Fruit fly (Drosophila melanogaster): ENCODE measurements around the gene Doc3.

Gene Doc3

DNA sequence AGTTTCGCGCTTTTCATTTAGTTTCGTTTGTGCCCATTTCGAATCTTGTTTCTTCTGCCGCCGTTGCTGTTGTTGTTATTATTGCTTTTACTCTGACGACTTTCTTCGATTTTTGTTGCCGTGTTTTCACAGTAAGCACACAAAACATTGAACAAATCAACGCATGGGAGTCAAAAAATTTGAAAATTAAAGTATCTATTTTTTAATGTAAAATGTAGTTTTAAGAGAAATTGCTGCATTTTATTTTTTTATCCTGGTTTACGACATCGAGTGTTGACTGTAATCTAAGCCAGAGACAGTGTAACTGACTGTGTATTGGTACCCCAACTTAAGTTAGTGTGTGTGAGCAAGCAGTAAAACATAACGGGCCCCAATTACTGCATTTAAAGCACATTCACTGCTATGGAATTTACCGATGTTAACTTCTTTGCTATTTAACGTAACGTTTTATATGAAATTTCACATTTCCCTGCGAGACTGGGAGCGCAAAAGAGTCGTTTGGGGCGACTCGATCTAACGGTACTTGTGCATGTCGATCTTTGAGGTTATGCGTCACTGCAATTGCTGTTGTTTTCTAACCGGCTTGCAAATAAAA is 8.7 kb upstream of the Doc3 start (continued):
- TF ChIP-seq CG30431 (GFP tag; optimal IDR thresholded peaks at IDR 0.05): peak; percentile 38
- TF ChIP-seq sug (tag; optimal IDR thresholded peaks at IDR 0.05): no peak
- peak; percentile 38 for TF ChIP-seq bcd (GFP tag; optimal IDR thresholded peaks at IDR 0.05)
- TF ChIP-seq Hsf (GFP tag; optimal IDR thresholded peaks at IDR 0.05): peak; percentile 58
- TF ChIP-seq Myb (GFP tag; optimal IDR thresholded peaks at IDR 0.05): peak; percentile 0
- TF ChIP-seq Ssrp (tag; optimal IDR thresholded peaks at IDR 0.05): peak; percentile 72
- TF ChIP-seq CG4617 (GFP tag; optimal IDR thresholded peaks at IDR 0.05; ENCODE audit: borderline replicate concordance): peak; percentile 13
- no peak for TF ChIP-seq CG11723 (GFP tag; optimal IDR thresholded peaks at IDR 0.05)
- no peak for TF ChIP-seq Neu2 (GFP tag; optimal IDR thresholded peaks at IDR 0.05; ENCODE audit: borderline replicate concordance)
- no peak for TF ChIP-seq Awh (GFP tag; IDR thresholded peaks at IDR 0.05)
- peak in 1 of 2 experiments; percentile 79 for TF ChIP-seq bsh (GFP tag; optimal IDR thresholded peaks at IDR 0.05)
- TF ChIP-seq CG34376 (GFP tag; optimal IDR thresholded peaks at IDR 0.05): no peak
- TF ChIP-seq CG8290 (GFP tag; optimal IDR thresholded peaks at IDR 0.05): no peak
- TF ChIP-seq CG8290 (tag; optimal IDR thresholded peaks at IDR 0.05): no peak
- TF ChIP-seq nmo (GFP tag; optimal IDR thresholded peaks at IDR 0.05): peak; percentile 69
- TF ChIP-seq sens-2 (GFP tag; IDR thresholded peaks at IDR 0.05): no peak
- peak; percentile 13 for TF ChIP-seq HmgZ (tag; optimal IDR thresholded peaks at IDR 0.05)
- TF ChIP-seq CG14667 (GFP tag; IDR thresholded peaks at IDR 0.05): peak; percentile 61
- TF ChIP-seq dysf (GFP tag; IDR thresholded peaks at IDR 0.05): peak; percentile 54; the same call in 2 of the 3 replicates
- peak; percentile 25 for TF ChIP-seq CG12104 (GFP tag; optimal IDR thresholded peaks at IDR 0.05)
- no peak for TF ChIP-seq Dp (GFP tag; optimal IDR thresholded peaks at IDR 0.05)
- no peak for TF ChIP-seq slou (GFP tag; optimal IDR thresholded peaks at IDR 0.05)
- TF ChIP-seq CG6813 (GFP tag; optimal IDR thresholded peaks at IDR 0.05): no peak
- TF ChIP-seq maf-S (GFP tag; optimal IDR thresholded peaks at IDR 0.05): peak; percentile 10
- no peak for TF ChIP-seq org-1 (GFP tag; optimal IDR thresholded peaks at IDR 0.05)
- no peak for TF ChIP-seq her (GFP tag; optimal IDR thresholded peaks at IDR 0.05)
- no peak for TF ChIP-seq disco-r (GFP tag; optimal IDR thresholded peaks at IDR 0.05)
- peak; percentile 7 for TF ChIP-seq Mad (GFP tag; optimal IDR thresholded peaks at IDR 0.05)
- peak; percentile 51; the same call in 1 of the 2 replicates for TF ChIP-seq H2.0 (GFP tag; IDR thresholded peaks at IDR 0.05)
- TF ChIP-seq D (optimal IDR thresholded peaks at IDR 0.05): no peak
- peak; percentile 60 for TF ChIP-seq D (GFP tag; optimal IDR thresholded peaks at IDR 0.05)
- TF ChIP-seq CG7786 (GFP tag; optimal IDR thresholded peaks at IDR 0.05): peak; percentile 32
- TF ChIP-seq CG17361 (GFP tag; IDR thresholded peaks at IDR 0.05): peak; percentile 65
- no peak for TF ChIP-seq amos (GFP tag; IDR thresholded peaks at IDR 0.05; ENCODE audit: partially characterized antibody)
- TF ChIP-seq CG2678 (tag; optimal IDR thresholded peaks at IDR 0.05): no peak
- peak; percentile 93 for TF ChIP-seq Med (GFP tag)
- no peak for TF ChIP-seq CG14860 (GFP tag; IDR thresholded peaks at IDR 0.05; ENCODE audit: partially characterized antibody)
- TF ChIP-seq Dfd (GFP tag; optimal IDR thresholded peaks at IDR 0.05): no peak
- no peak for TF ChIP-seq Doc3 (GFP tag; IDR thresholded peaks at IDR 0.05; ENCODE audit: partially characterized antibody)
- no peak for TF ChIP-seq tx (GFP tag; optimal IDR thresholded peaks at IDR 0.05)
- TF ChIP-seq CG10274 (GFP tag; optimal IDR thresholded peaks at IDR 0.05): no peak
- TF ChIP-seq grn (GFP tag; optimal IDR thresholded peaks at IDR 0.05): no peak
- peak; percentile 33 for TF ChIP-seq Max (GFP tag; optimal IDR thresholded peaks at IDR 0.05)
- TF ChIP-seq hbn (GFP tag; IDR thresholded peaks at IDR 0.05; ENCODE audit: partially characterized antibody): no peak
- peak; percentile 68 for TF ChIP-seq lilli (GFP tag; optimal IDR thresholded peaks at IDR 0.05)
- TF ChIP-seq HmgD (GFP tag; optimal IDR thresholded peaks at IDR 0.05): no peak
- 0 out of 2 replicates have a peak, but pooled peaks have one; percentile 9 for TF ChIP-seq danr (GFP tag; IDR thresholded peaks at IDR 0.05)
- TF ChIP-seq HLH4C (GFP tag; IDR thresholded peaks at IDR 0.05; ENCODE audit: partially characterized antibody): no peak
- peak; percentile 44 for TF ChIP-seq trem (tag; optimal IDR thresholded peaks at IDR 0.05)
- peak; percentile 19 for TF ChIP-seq D19B (GFP tag; optimal IDR thresholded peaks at IDR 0.05)
- no peak for TF ChIP-seq Oaz (GFP tag; IDR thresholded peaks at IDR 0.05)

All from whole organism, embryonic.